Worm (Caenorhabditis elegans) whole organism, L3 larva: ENCODE measurements around the gene mcu-1.

Experiments used
- ZK546.5 ChIP-seq: sonication (generic microtip); optimal IDR thresholded peaks from 2 replicates; lab custom pipeline; 2017; ENCODE audit warnings: missing biosample characterization, missing genetic modification characterization
- ama-1 ChIP-seq: fragments of 150-350 bp; optimal IDR thresholded peaks from 2 replicates; lab custom pipeline; 2018
- elt-1 ChIP-seq: fragments of 150-350 bp; optimal IDR thresholded peaks from 2 replicates; lab custom pipeline; 2014; ENCODE audit warnings: missing biosample characterization, missing genetic modification characterization
- fkh-10 ChIP-seq: sonication (generic microtip); optimal IDR thresholded peaks from 2 replicates; lab custom pipeline; 2017; ENCODE audit warnings: missing biosample characterization, missing genetic modification reagents, missing genetic modification characterization
- fos-1 ChIP-seq: fragments of 150-350 bp; optimal IDR thresholded peaks from 2 replicates; lab custom pipeline; 2014; ENCODE audit warnings: missing biosample characterization, missing genetic modification characterization
- jun-1 ChIP-seq: fragments of 150-350 bp; optimal IDR thresholded peaks from 2 replicates; lab custom pipeline; 2014; ENCODE audit warnings: missing biosample characterization, missing genetic modification reagents, missing genetic modification characterization
- mdl-1 ChIP-seq: fragments of 150-350 bp; optimal IDR thresholded peaks from 2 replicates; lab custom pipeline; 2014; ENCODE audit warnings: missing biosample characterization, missing genetic modification characterization
- nhr-11 ChIP-seq: fragments of 150-350 bp; optimal IDR thresholded peaks from 2 replicates; lab custom pipeline; 2014; ENCODE audit warnings: missing biosample characterization, missing genetic modification characterization
- nhr-12 ChIP-seq: fragments of 150-350 bp; optimal IDR thresholded peaks from 2 replicates; lab custom pipeline; 2014; ENCODE audit warnings: missing biosample characterization, missing genetic modification characterization
- nhr-237 ChIP-seq: fragments of 150-350 bp; optimal IDR thresholded peaks from 2 replicates; lab custom pipeline; 2014; ENCODE audit warnings: missing biosample characterization, missing genetic modification characterization
- pqm-1 ChIP-seq: fragments of 150-350 bp; optimal IDR thresholded peaks from 2 replicates; lab custom pipeline; 2017; ENCODE audit warnings: missing biosample characterization, missing genetic modification characterization, inconsistent platforms
- snpc-4 ChIP-seq: fragments of 150-350 bp; optimal IDR thresholded peaks from 2 replicates; lab custom pipeline; 2014; ENCODE audit warnings: missing biosample characterization, missing genetic modification characterization
- unc-39 ChIP-seq: sonication (generic microtip); optimal IDR thresholded peaks from 4 replicates; lab custom pipeline; 2017; ENCODE audit warnings: missing biosample characterization, missing genetic modification characterization
- zag-1 ChIP-seq: fragments of 150-350 bp; optimal IDR thresholded peaks from 2 replicates; lab custom pipeline; 2014; ENCODE audit warnings: missing biosample characterization, missing genetic modification characterization

DNA sequence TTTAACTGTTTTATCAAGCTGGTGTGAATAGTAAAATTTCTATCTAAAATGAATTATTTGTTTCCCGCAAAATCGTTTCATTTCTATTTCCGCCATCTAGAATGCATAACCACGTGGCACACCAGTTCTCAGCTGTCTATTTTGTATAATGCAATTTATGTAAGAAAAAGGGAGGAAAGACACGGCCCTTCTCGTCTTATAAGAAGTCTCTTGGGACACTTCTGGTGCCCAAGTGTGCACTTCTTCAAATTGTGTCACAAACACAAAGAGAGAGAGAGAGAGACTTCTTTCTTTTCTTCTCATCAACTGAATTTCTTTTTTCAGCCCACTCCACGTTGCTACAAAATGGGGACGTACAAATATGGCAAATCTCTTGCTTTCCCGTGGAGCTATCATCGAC, 38.2 kb upstream of the mcu-1 start:
- no peak for TF ChIP-seq fkh-10 (GFP tag; lab: Kevin White, UChicago)
- TF ChIP-seq nhr-11 (tag; lab: Kevin White, UChicago): no peak
- TF ChIP-seq nhr-237 (tag; lab: Kevin White, UChicago): no peak
- no peak for TF ChIP-seq jun-1 (tag; lab: Kevin White, UChicago)
- TF ChIP-seq ZK546.5: no peak
- TF ChIP-seq unc-39 (tag; lab: Kevin White, UChicago): no peak
- no peak for TF ChIP-seq elt-1 (tag; lab: Kevin White, UChicago)
- TF ChIP-seq zag-1 (tag; lab: Kevin White, UChicago): no peak
- no peak for TF ChIP-seq snpc-4 (tag; lab: Kevin White, UChicago)
- TF ChIP-seq nhr-12 (tag; lab: Kevin White, UChicago): no peak
- no peak for TF ChIP-seq pqm-1 (tag; lab: Kevin White, UChicago)
- TF ChIP-seq mdl-1 (tag; lab: Kevin White, UChicago): no peak
- no peak for TF ChIP-seq fos-1
- TF ChIP-seq ama-1 (lab: Kevin White, UChicago): no peak
